Worm (Caenorhabditis elegans) whole organism, early embryonic: ENCODE data around the gene C07A9.9.

ENCODE experiments used
- F13C5.2 ChIP-seq: sonication (generic microtip); optimal IDR thresholded peaks from 2 replicates; lab custom pipeline; 2017; ENCODE audit warnings: mild to moderate bottlenecking, missing genetic modification characterization, inconsistent platforms, missing compliant biosample characterization
- aly-1 ChIP-seq: sonication (generic microtip); optimal IDR thresholded peaks from 2 replicates; lab custom pipeline; 2016; ENCODE audit warnings: missing genetic modification characterization, missing compliant biosample characterization
- ama-1 ChIP-seq: fragments of 150-350 bp; optimal IDR thresholded peaks from 2 replicates; lab custom pipeline; 2014
- ceh-13 ChIP-seq: fragments of 200-800 bp; sonication (Bioruptor generic); optimal IDR thresholded peaks from 2 replicates; lab custom pipeline; 2018; ENCODE audit warnings: mild to moderate bottlenecking, missing genetic modification characterization, missing compliant biosample characterization
- ceh-36 ChIP-seq: sonication (generic microtip); optimal IDR thresholded peaks from 2 replicates; lab custom pipeline; 2016; ENCODE audit warnings: missing genetic modification characterization, inconsistent platforms, missing compliant biosample characterization
- ets-7 ChIP-seq: sonication (generic microtip); optimal IDR thresholded peaks from 2 replicates; lab custom pipeline; 2016; ENCODE audit warnings: missing genotype, missing genetic modification characterization, missing compliant biosample characterization
- flt-1 ChIP-seq: fragments of 200-800 bp; sonication (Bioruptor generic); IDR thresholded peaks from 2 replicates; pipeline ENCODE4 v1.3.6; 2022; ENCODE audit warnings: missing genetic modification characterization, missing compliant biosample characterization
- hnd-1 ChIP-seq: sonication (generic microtip); optimal IDR thresholded peaks from 2 replicates; lab custom pipeline; 2016; ENCODE audit warnings: missing genetic modification characterization, missing compliant biosample characterization
- scrt-1 ChIP-seq: fragments of 200-800 bp; sonication (Bioruptor generic); IDR thresholded peaks from 2 replicates; pipeline ENCODE4 v1.3.6; 2022; ENCODE audit warnings: missing genetic modification characterization, missing compliant biosample characterization
- tbx-37 ChIP-seq: fragments of 200-800 bp; sonication (Bioruptor generic); conservative IDR thresholded peaks from 2 replicates; pipeline ENCODE4 v1.3.6; 2022; ENCODE audit warnings: missing genetic modification reagents, missing genetic modification characterization, missing compliant biosample characterization
- tra-4 ChIP-seq: sonication (generic microtip); optimal IDR thresholded peaks from 2 replicates; lab custom pipeline; 2017; ENCODE audit warnings: missing genetic modification characterization, missing compliant biosample characterization

- TF ChIP-seq ama-1 (lab: Kevin White, UChicago) (no peak), ceh-36 (tag; lab: Kevin White, UChicago) (no peak), flt-1 (GFP tag; lab: Robert Waterston, UW) (no peak), ets-7 (no peak), aly-1 (tag; lab: Kevin White, UChicago) (no peak), tbx-37 (GFP tag; lab: Robert Waterston, UW) (no peak), hnd-1 (tag; lab: Kevin White, UChicago) (no peak), F13C5.2 (tag; lab: Kevin White, UChicago) (no peak), ceh-13 (GFP tag; lab: Kevin White, UChicago) (no peak), tra-4 (tag; lab: Kevin White, UChicago) (no peak), scrt-1 (no peak)
These were observed 22.3 kb downstream of the C07A9.9 start for ce11 chrIII:9645099-9645498.
